Fruit fly (Drosophila melanogaster) whole organism, wandering third instar larva: ENCODE measurements around the gene CG11345.

Experiments
- Abd-B ChIP-seq: fragments of >200 bp; optimal IDR thresholded peaks from 2 replicates; lab custom pipeline; 2017; ENCODE audit warnings: missing biosample characterization, missing genetic modification characterization
- CG9705 ChIP-seq: fragments of 200-800 bp; sonication (Bioruptor generic); optimal IDR thresholded peaks from 2 replicates; lab custom pipeline; 2018; ENCODE audit warnings: missing biosample characterization, mild to moderate bottlenecking, missing genetic modification characterization
- CrebA ChIP-seq: fragments of 200-800 bp; sonication (Bioruptor generic); optimal IDR thresholded peaks from 2 replicates; lab custom pipeline; 2016; ENCODE audit warnings: missing biosample characterization, mild to moderate bottlenecking, missing genetic modification characterization, borderline replicate concordance
- Dfd ChIP-seq: fragments of >200 bp; optimal IDR thresholded peaks from 2 replicates; lab custom pipeline; 2017; ENCODE audit warnings: missing biosample characterization, missing genetic modification characterization
- Dif ChIP-seq: fragments of 200-275, 200-300 bp; sonication (Bioruptor generic); optimal IDR thresholded peaks from 2 replicates; lab custom pipeline; 2018; ENCODE audit warnings: missing biosample characterization, missing genetic modification characterization; ENCODE audit not compliant: partially characterized antibody
- GATAd ChIP-seq: sonication (Bioruptor generic); optimal IDR thresholded peaks from 2 replicates; lab custom pipeline; 2016; ENCODE audit warnings: missing biosample characterization, missing genetic modification characterization
- HLH106 ChIP-seq: fragments of 200-800 bp; optimal IDR thresholded peaks from 3 replicates; lab custom pipeline; 2019; ENCODE audit warnings: missing biosample characterization, mild to moderate bottlenecking, missing genetic modification characterization, moderate library complexity
- Hnf4 ChIP-seq: fragments of 200-800 bp; sonication (Bioruptor generic); optimal IDR thresholded peaks from 2 replicates; lab custom pipeline; 2016; ENCODE audit warnings: missing biosample characterization, mild to moderate bottlenecking, missing genetic modification characterization
- Hr78 ChIP-seq: fragments of >200 bp; optimal IDR thresholded peaks from 2 replicates; lab custom pipeline; 2017; ENCODE audit warnings: missing biosample characterization, missing genetic modification characterization
- Hr83 ChIP-seq: fragments of 200-300 bp; sonication (Bioruptor generic); optimal IDR thresholded peaks from 2 replicates; lab custom pipeline; 2016; ENCODE audit warnings: missing biosample characterization, mild to moderate bottlenecking, missing genetic modification characterization, moderate library complexity; ENCODE audit not compliant: poor library complexity, severe bottlenecking
- Jra ChIP-seq: sonication (Bioruptor generic); optimal IDR thresholded peaks from 2 replicates; lab custom pipeline; 2016; ENCODE audit warnings: missing biosample characterization, missing genetic modification characterization
- Mio ChIP-seq: sonication (Bioruptor generic); optimal IDR thresholded peaks from 2 replicates; lab custom pipeline; 2016; ENCODE audit warnings: missing biosample characterization, missing genetic modification characterization
- Myc ChIP-seq: fragments of >200 bp; optimal IDR thresholded peaks from 2 replicates; lab custom pipeline; 2017
- N ChIP-seq: fragments of >200 bp; optimal IDR thresholded peaks from 2 replicates; lab custom pipeline; 2018; ENCODE audit warnings: missing biosample characterization, missing external identifiers, missing genetic modification characterization
- OdsH ChIP-seq: fragments of 200-800 bp; sonication (Bioruptor generic); optimal IDR thresholded peaks from 2 replicates; lab custom pipeline; 2016; ENCODE audit warnings: missing biosample characterization, mild to moderate bottlenecking, missing genetic modification characterization
- Rel ChIP-seq, 2 experiments: fragments of 200-800 bp; sonication (Bioruptor generic) in 1 of 2; optimal IDR thresholded peaks; 2 replicates in 1 of 2; 3 replicates in 1 of 2; lab custom pipeline; 2016 to 2019; ENCODE audit warnings: mild to moderate bottlenecking in 2 of 2, missing biosample characterization in 2 of 2, missing genetic modification characterization in 2 of 2, moderate library complexity in 1 of 2
- Sp1 ChIP-seq: fragments of 200-800 bp; sonication (Bioruptor generic); optimal IDR thresholded peaks from 3 replicates; lab custom pipeline; 2019; ENCODE audit warnings: missing biosample characterization, mild to moderate bottlenecking, missing genetic modification characterization, moderate library complexity
- Vsx2 ChIP-seq: fragments of 200-300, 225-300 bp; sonication (Bioruptor generic); optimal IDR thresholded peaks from 2 replicates; lab custom pipeline; 2018; ENCODE audit warnings: missing biosample characterization, missing genetic modification characterization; ENCODE audit not compliant: partially characterized antibody
- brk ChIP-seq: fragments of 200-800 bp; sonication (Bioruptor generic); optimal IDR thresholded peaks from 2 replicates; lab custom pipeline; 2016; ENCODE audit warnings: missing biosample characterization, mild to moderate bottlenecking, missing genetic modification characterization
- dl ChIP-seq, 2 experiments: fragments of 175-275, 200-275 bp in 1 of 2; fragments of 200-275 bp in 1 of 2; sonication (Bioruptor generic); optimal IDR thresholded peaks; lab custom pipeline; 2018; ENCODE audit warnings: mild to moderate bottlenecking in 2 of 2, missing biosample characterization in 2 of 2, missing genetic modification characterization in 2 of 2, moderate library complexity in 2 of 2; ENCODE audit not compliant: partially characterized antibody in 2 of 2, insufficient read depth in 1 of 2
- dmrt93B ChIP-seq: fragments of 200-800 bp; sonication (Bioruptor generic); optimal IDR thresholded peaks from 2 replicates; lab custom pipeline; 2018; ENCODE audit warnings: missing biosample characterization, mild to moderate bottlenecking, missing genetic modification characterization
- dsf ChIP-seq: sonication (Bioruptor generic); optimal IDR thresholded peaks from 2 replicates; lab custom pipeline; 2016; ENCODE audit warnings: missing biosample characterization, missing genetic modification characterization, borderline replicate concordance
- ey ChIP-seq: fragments of 200-800 bp; sonication (Bioruptor generic); optimal IDR thresholded peaks from 2 replicates; lab custom pipeline; 2016; ENCODE audit warnings: missing biosample characterization, missing genetic modification characterization
- fru ChIP-seq: fragments of 200-800 bp; sonication (Bioruptor generic); optimal IDR thresholded peaks from 3 replicates; lab custom pipeline; 2016; ENCODE audit warnings: missing biosample characterization, mild to moderate bottlenecking, missing genetic modification characterization
- jim ChIP-seq: fragments of 175-275, 200-325 bp; sonication (Bioruptor generic); optimal IDR thresholded peaks from 2 replicates; lab custom pipeline; 2016; ENCODE audit warnings: missing biosample characterization, mild to moderate bottlenecking, missing genetic modification characterization
- lola ChIP-seq: fragments of >200 bp; optimal IDR thresholded peaks from 2 replicates; lab custom pipeline; 2017; ENCODE audit warnings: missing biosample characterization, missing genetic modification characterization
- pan ChIP-seq: fragments of >200 bp; optimal IDR thresholded peaks from 2 replicates; lab custom pipeline; 2017
- psq ChIP-seq: fragments of 200-800 bp; sonication (Bioruptor generic); optimal IDR thresholded peaks from 3 replicates; lab custom pipeline; 2017; ENCODE audit warnings: missing biosample characterization, mild to moderate bottlenecking, missing genetic modification characterization, moderate library complexity
- sage ChIP-seq: fragments of 200-800 bp; sonication (Bioruptor generic); optimal IDR thresholded peaks from 2 replicates; lab custom pipeline; 2016; ENCODE audit warnings: missing biosample characterization, mild to moderate bottlenecking, missing genetic modification characterization
- sv ChIP-seq: fragments of 200-800 bp; sonication (Bioruptor generic); optimal IDR thresholded peaks from 3 replicates; lab custom pipeline; 2016; ENCODE audit warnings: missing biosample characterization, missing genetic modification characterization
- tai ChIP-seq: sonication (Bioruptor generic); optimal IDR thresholded peaks from 2 replicates; lab custom pipeline; 2016; ENCODE audit warnings: missing biosample characterization, missing genetic modification characterization
- usp ChIP-seq: fragments of >200 bp; optimal IDR thresholded peaks from 2 replicates; lab custom pipeline; 2017; ENCODE audit warnings: missing biosample characterization, missing genetic modification characterization
- woc ChIP-seq: sonication (Bioruptor generic); optimal IDR thresholded peaks from 2 replicates; lab custom pipeline; 2016; ENCODE audit warnings: missing biosample characterization, mild to moderate bottlenecking, missing genetic modification characterization

Gene CG11345

dm6 chr3L:4458063-4458462, at the start of gene CG11345:
Gene CG11345, minus strand, starts transcription at chr3L:4458163.
- TF ChIP-seq sv (GFP tag; lab: Kevin White, UChicago) = no peak
- TF ChIP-seq fru (GFP tag; lab: Kevin White, UChicago) = no peak
- no peak for TF ChIP-seq CG9705 (GFP tag; lab: Kevin White, UChicago)
- no peak for TF ChIP-seq brk (GFP tag; lab: Kevin White, UChicago)
- TF ChIP-seq Dif (GFP tag; lab: Kevin White, UChicago) = no peak
- no peak for TF ChIP-seq Myc (lab: Kevin White, UChicago)
- no peak for TF ChIP-seq Jra (GFP tag; lab: Kevin White, UChicago)
- no peak for TF ChIP-seq OdsH (GFP tag; lab: Kevin White, UChicago)
- TF ChIP-seq Abd-B = no peak
- TF ChIP-seq dsf (GFP tag; lab: Kevin White, UChicago) = no peak
- TF ChIP-seq lola = no peak

- TF ChIP-seq psq (GFP tag; lab: Kevin White, UChicago) = no peak
- no peak for TF ChIP-seq dsf (GFP tag; lab: Kevin White, UChicago)
- TF ChIP-seq Hnf4 (GFP tag; lab: Kevin White, UChicago) = no peak
- TF ChIP-seq pan (lab: Kevin White, UChicago) = no peak
- no peak for TF ChIP-seq ey
- TF ChIP-seq lola = no peak
- TF ChIP-seq dmrt93B (GFP tag; lab: Kevin White, UChicago) = no peak
- TF ChIP-seq N (GFP tag; lab: Kevin White, UChicago) = no peak
- no peak for TF ChIP-seq usp (GFP tag; lab: Kevin White, UChicago)
- no peak for TF ChIP-seq sage (GFP tag; lab: Kevin White, UChicago)
Observed at dm6 chr3L:4501406-4501805, 43.4 kb upstream of the CG11345 start.

dm6 chr3L:4500400-4500799, 42.4 kb upstream of the CG11345 start, which contains the start of gene CG13720:
Gene CG13720, minus strand, starts transcription at chr3L:4500500.
- TF ChIP-seq GATAd (GFP tag; lab: Kevin White, UChicago) (no peak), jim (GFP tag; lab: Kevin White, UChicago) (no peak), dl (GFP tag; optimal IDR thresholded peaks at IDR 0.05; lab: Kevin White, UChicago; ENCODE audit: insufficient read depth in 1 of 2, partially characterized antibody in 2 of 2) (no peak), Rel (GFP tag; optimal IDR thresholded peaks at IDR 0.05; lab: Kevin White, UChicago) (no peak), Rel (tag; optimal IDR thresholded peaks at IDR 0.05; lab: Kevin White, UChicago) (no peak), CG9705 (GFP tag; lab: Kevin White, UChicago) (no peak), OdsH (GFP tag; lab: Kevin White, UChicago) (no peak), HLH106 (tag; lab: Kevin White, UChicago) (no peak), Dfd (no peak), dsf (GFP tag; lab: Kevin White, UChicago) (no peak), Sp1 (GFP tag; lab: Kevin White, UChicago) (no peak), ey (no peak), sage (GFP tag; lab: Kevin White, UChicago) (no peak), Jra (GFP tag; lab: Kevin White, UChicago) (no peak), woc (GFP tag; lab: Kevin White, UChicago) (no peak), Mio (GFP tag; lab: Kevin White, UChicago) (no peak), Hr78 (GFP tag; lab: Kevin White, UChicago) (no peak)

dm6 chr3L:4497677-4498076, 39.7 kb upstream of the CG11345 start, which contains the start of gene CG13721:
Gene CG13721, minus strand, starts transcription at chr3L:4497777.
- TF ChIP-seq brk (GFP tag; lab: Kevin White, UChicago) (no peak), dsf (GFP tag; lab: Kevin White, UChicago) (no peak), CrebA (GFP tag; lab: Kevin White, UChicago) (no peak), tai (GFP tag; lab: Kevin White, UChicago) (no peak), pan (lab: Kevin White, UChicago) (no peak), dmrt93B (GFP tag; lab: Kevin White, UChicago) (no peak), fru (GFP tag; lab: Kevin White, UChicago) (no peak), sage (GFP tag; lab: Kevin White, UChicago) (no peak), woc (GFP tag; lab: Kevin White, UChicago) (no peak), jim (GFP tag; lab: Kevin White, UChicago) (no peak), OdsH (GFP tag; lab: Kevin White, UChicago) (no peak), Hr83 (GFP tag; lab: Kevin White, UChicago) (no peak), dl (GFP tag; optimal IDR thresholded peaks at IDR 0.05; lab: Kevin White, UChicago; ENCODE audit: insufficient read depth in 1 of 2, partially characterized antibody in 2 of 2) (no peak), Sp1 (GFP tag; lab: Kevin White, UChicago) (no peak), Jra (GFP tag; lab: Kevin White, UChicago) (no peak), Vsx2 (GFP tag; lab: Kevin White, UChicago) (no peak), Hnf4 (GFP tag; lab: Kevin White, UChicago) (no peak)
